Fruit fly (Drosophila melanogaster) S2 (cell line): Measurements from ENCODE around the gene Ldh.

Source experiments
- CG8478 ChIP-seq: fragments of >200 bp; optimal IDR thresholded peaks from 2 replicates; lab custom pipeline; 2018
- CTCF ChIP-seq, 2 experiments: fragments of >200 bp; optimal IDR thresholded peaks; 2 replicates each; lab custom pipeline; 2018

DNA sequence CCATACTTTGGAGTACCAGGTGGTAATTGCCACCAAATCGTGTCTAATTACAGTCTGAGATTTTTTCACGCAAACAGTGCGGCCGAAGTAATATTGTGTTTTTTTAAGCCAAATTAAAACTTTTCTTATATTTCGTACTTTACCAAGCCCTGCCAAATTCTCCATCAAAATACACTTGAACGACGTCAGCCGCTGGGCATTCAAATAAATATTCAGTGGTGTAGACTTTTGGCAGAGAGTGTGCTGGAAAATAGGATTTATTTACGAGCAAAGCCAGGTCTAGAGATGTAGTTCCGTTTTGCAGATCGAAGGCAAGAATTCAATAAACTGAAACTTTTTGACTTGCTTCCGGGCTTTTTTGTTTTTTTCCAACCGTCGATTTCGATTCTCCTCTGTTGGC, 34.1 kb upstream of the Ldh start:
- no peak for TF ChIP-seq CTCF (optimal IDR thresholded peaks at IDR 0.05; lab: Kevin White, UChicago)
- no peak for TF ChIP-seq CG8478 (lab: Kevin White, UChicago)
